5 worm cellular contexts compared by ENCODE assay signal in the genomic region with DNA sequence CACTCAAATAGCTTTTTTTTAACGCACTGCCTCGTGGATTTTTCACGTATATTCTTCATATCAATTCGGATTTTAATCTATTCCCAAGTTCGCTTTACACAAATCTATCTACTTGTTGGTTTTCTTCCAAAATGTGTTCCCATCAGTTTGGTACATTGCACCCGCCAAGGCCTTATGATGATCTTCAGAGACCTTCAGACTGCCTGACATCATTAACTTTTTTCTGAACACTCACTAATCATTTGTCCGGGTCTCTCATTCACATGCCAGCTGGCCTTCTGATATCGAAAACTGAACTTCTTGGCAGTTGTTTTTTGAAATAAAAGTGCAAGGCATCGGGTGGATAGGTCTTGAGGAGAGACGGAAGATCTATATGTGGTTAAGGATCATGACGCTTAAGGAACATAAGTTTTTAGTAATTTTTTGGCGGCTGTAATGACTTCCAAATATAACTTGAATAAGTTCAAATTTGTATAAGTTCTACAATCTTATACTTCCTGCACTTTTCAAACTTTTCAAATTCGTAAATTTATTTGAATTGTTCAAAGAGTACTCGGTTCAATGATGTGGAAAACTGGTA.
TF ChIP-seq lines count a peak whose summit lies in the region.

No protein-coding gene starts in this region.

TF ChIP-seq in whole organism, L1 larva, 84 proteins besides CTCF, POLR2A, EP300 and RAD21:
- TF ChIP-seq sox-4 (tag; optimal IDR thresholded peaks at IDR 0.05; lab: Kevin White, UChicago) (no peak), pag-3 (tag; optimal IDR thresholded peaks at IDR 0.05; lab: Kevin White, UChicago; ENCODE audit: borderline replicate concordance, insufficient read depth) (peak; percentile 50), rnt-1 (tag; optimal IDR thresholded peaks at IDR 0.05; lab: Kevin White, UChicago) (no peak), mep-1 (tag; optimal IDR thresholded peaks at IDR 0.05; lab: Kevin White, UChicago) (peak; percentile 30), F16B12.6 (tag; optimal IDR thresholded peaks at IDR 0.05; lab: Kevin White, UChicago) (no peak), elt-3 (tag; optimal IDR thresholded peaks at IDR 0.05; lab: Kevin White, UChicago) (peak in 1 of 6 experiments; percentile 46), ets-5 (GFP tag; IDR thresholded peaks at IDR 0.05; lab: Robert Waterston, UW) (no peak), ztf-11 (tag; optimal IDR thresholded peaks at IDR 0.05; lab: Kevin White, UChicago) (no peak), efl-1 (optimal IDR thresholded peaks at IDR 0.05; lab: Kevin White, UChicago) (no peak), efl-1 (GFP tag; optimal IDR thresholded peaks at IDR 0.05 in 1 of 2; lab: Kevin White, UChicago) (peak in 1 of 2 experiments; percentile 3), tlp-1 (tag; optimal IDR thresholded peaks at IDR 0.05; lab: Kevin White, UChicago) (no peak), nhr-237 (tag; optimal IDR thresholded peaks at IDR 0.05; lab: Kevin White, UChicago) (no peak)

TF ChIP-seq in whole organism, L2 larva, 48 proteins besides CTCF, POLR2A, EP300 and RAD21:
- TF ChIP-seq F13H6.1 (tag; optimal IDR thresholded peaks at IDR 0.05; lab: Kevin White, UChicago) (no peak), sma-9 (GFP tag; optimal IDR thresholded peaks at IDR 0.05; lab: Kevin White, UChicago) (peak; percentile 57), sma-9 (tag; optimal IDR thresholded peaks at IDR 0.05; lab: Kevin White, UChicago) (no peak)
TF ChIP-seq in whole organism, L2 larva: peak in this region for 1.

TF ChIP-seq in whole organism, L3 larva, 47 proteins besides CTCF, POLR2A, EP300 and RAD21:
- TF ChIP-seq nhr-43 (tag; optimal IDR thresholded peaks at IDR 0.05; lab: Kevin White, UChicago; ENCODE audit: poor library complexity, severe bottlenecking), result peak; percentile 5
- TF ChIP-seq nhr-25 (tag; optimal IDR thresholded peaks at IDR 0.05; lab: Kevin White, UChicago), result peak; percentile 53
- no peak for TF ChIP-seq fos-1 (tag; optimal IDR thresholded peaks at IDR 0.05; lab: Kevin White, UChicago)

TF ChIP-seq in whole organism, L4 larva, 104 proteins besides CTCF, POLR2A, EP300 and RAD21 (continues in another document):
- TF ChIP-seq zfp-2 (tag; optimal IDR thresholded peaks at IDR 0.05; lab: Kevin White, UChicago), result no peak
- TF ChIP-seq T26A8.4 (GFP tag; IDR thresholded peaks at IDR 0.05; lab: Robert Waterston, UW), result no peak
- no peak for TF ChIP-seq sdz-12 (GFP tag; optimal IDR thresholded peaks at IDR 0.05; lab: Kevin White, UChicago)
- TF ChIP-seq hlh-11 (tag; optimal IDR thresholded peaks at IDR 0.05; lab: Kevin White, UChicago), result peak; percentile 11
- no peak for TF ChIP-seq hif-1 (tag; optimal IDR thresholded peaks at IDR 0.05; lab: Kevin White, UChicago)
- peak in 1 of 2 experiments; percentile 97 for TF ChIP-seq unc-62 (GFP tag; optimal IDR thresholded peaks at IDR 0.05 in 1 of 2; lab: Kevin White, UChicago)
- TF ChIP-seq unc-62 (tag; optimal IDR thresholded peaks at IDR 0.05; lab: Kevin White, UChicago), result no peak
- TF ChIP-seq ceh-62 (tag; optimal IDR thresholded peaks at IDR 0.05; lab: Kevin White, UChicago), result no peak
- no peak for TF ChIP-seq saeg-2 (GFP tag; IDR thresholded peaks at IDR 0.05; lab: Robert Waterston, UW)
- TF ChIP-seq ces-1 (GFP tag; optimal IDR thresholded peaks at IDR 0.05; lab: Kevin White, UChicago), result no peak
- TF ChIP-seq tra-1 (GFP tag; IDR thresholded peaks at IDR 0.05; lab: Robert Waterston, UW), result peak; percentile 45; the same call in 1 of the 2 replicates
- TF ChIP-seq ztf-11 (tag; optimal IDR thresholded peaks at IDR 0.05; lab: Kevin White, UChicago), result no peak
- no peak for TF ChIP-seq ceh-32 (tag; optimal IDR thresholded peaks at IDR 0.05; lab: Kevin White, UChicago; ENCODE audit: poor library complexity)
- no peak for TF ChIP-seq ceh-82 (tag; optimal IDR thresholded peaks at IDR 0.05; lab: Kevin White, UChicago)
- TF ChIP-seq ctbp-1 (GFP tag; IDR thresholded peaks at IDR 0.05; lab: Robert Waterston, UW), result 0 out of 2 replicates have a peak, but pooled peaks have one; percentile 39
- no peak for TF ChIP-seq ceh-28 (tag; optimal IDR thresholded peaks at IDR 0.05; lab: Kevin White, UChicago)
- no peak for TF ChIP-seq dpl-1 (GFP tag; optimal IDR thresholded peaks at IDR 0.05; lab: Kevin White, UChicago)
- no peak for TF ChIP-seq ama-1 (optimal IDR thresholded peaks at IDR 0.05; lab: Kevin White, UChicago)
- no peak for TF ChIP-seq nhr-77 (tag; optimal IDR thresholded peaks at IDR 0.05; lab: Kevin White, UChicago)
- no peak for TF ChIP-seq skn-1 (tag; optimal IDR thresholded peaks at IDR 0.05; lab: Kevin White, UChicago)
- no peak for TF ChIP-seq lin-39 (tag; optimal IDR thresholded peaks at IDR 0.05; lab: Kevin White, UChicago)
- TF ChIP-seq mdt-29 (GFP tag; IDR thresholded peaks at IDR 0.05; lab: Robert Waterston, UW), result no peak
- no peak for TF ChIP-seq mxl-3 (GFP tag; optimal IDR thresholded peaks at IDR 0.05; lab: Kevin White, UChicago)
- peak in 1 of 2 experiments; percentile 27 for TF ChIP-seq lsy-2 (tag; optimal IDR thresholded peaks at IDR 0.05; lab: Kevin White, UChicago)
- no peak for TF ChIP-seq zfp-3 (GFP tag; conservative IDR thresholded peaks at IDR 0.05; lab: Robert Waterston, UW)
- TF ChIP-seq nhr-42 (GFP tag; IDR thresholded peaks at IDR 0.05; lab: Robert Waterston, UW), result no peak
- no peak for TF ChIP-seq F44E2.7 (GFP tag; IDR thresholded peaks at IDR 0.05; lab: Robert Waterston, UW)
- TF ChIP-seq nhr-6 (tag; optimal IDR thresholded peaks at IDR 0.05; lab: Kevin White, UChicago), result no peak
- peak; percentile 60 for TF ChIP-seq nhr-28 (tag; optimal IDR thresholded peaks at IDR 0.05; lab: Kevin White, UChicago)
- TF ChIP-seq attf-4 (tag; optimal IDR thresholded peaks at IDR 0.05; lab: Kevin White, UChicago), result no peak
- TF ChIP-seq snpc-1.2 (GFP tag; IDR thresholded peaks at IDR 0.05; lab: Robert Waterston, UW), result no peak
- peak; percentile 86 for TF ChIP-seq hlh-30 (tag; optimal IDR thresholded peaks at IDR 0.05; lab: Kevin White, UChicago; ENCODE audit: insufficient read depth)
- no peak for TF ChIP-seq jun-1 (tag; optimal IDR thresholded peaks at IDR 0.05; lab: Kevin White, UChicago)
- TF ChIP-seq nhr-237 (tag; optimal IDR thresholded peaks at IDR 0.05; lab: Kevin White, UChicago), result no peak

TF ChIP-seq in whole organism, young adult, 124 proteins besides CTCF, POLR2A, EP300 and RAD21:
- TF ChIP-seq unc-62 (GFP tag; optimal IDR thresholded peaks at IDR 0.05; lab: Kevin White, UChicago), result peak; percentile 17
- no peak for TF ChIP-seq tbp1 (GFP tag; optimal IDR thresholded peaks at IDR 0.05; lab: Kevin White, UChicago)
- no peak for TF ChIP-seq dpl-1 (GFP tag; optimal IDR thresholded peaks at IDR 0.05; lab: Kevin White, UChicago)
- TF ChIP-seq mcd-1 (GFP tag; IDR thresholded peaks at IDR 0.05; lab: Robert Waterston, UW), result no peak
- no peak for TF ChIP-seq K12H6.12 (tag; optimal IDR thresholded peaks at IDR 0.05; lab: Kevin White, UChicago)
TF ChIP-seq in whole organism, young adult: peak in this region for 1.
